Fruit fly (Drosophila melanogaster) Kc167 (cell line): Measurements from ENCODE around the gene CG14142.

ENCODE experiments used
- Sin3A ChIP-seq: fragments of >200 bp; optimal IDR thresholded peaks from 2 replicates; lab custom pipeline; 2018; ENCODE audit warnings: missing external identifiers
- h ChIP-seq: fragments of >200 bp; optimal IDR thresholded peaks from 3 replicates; lab custom pipeline; 2018; ENCODE audit warnings: missing external identifiers
- insv ChIP-seq: fragments of >200 bp; optimal IDR thresholded peaks from 3 replicates; lab custom pipeline; 2018; ENCODE audit warnings: missing external identifiers
- psq ChIP-seq: fragments of >200 bp; optimal IDR thresholded peaks from 2 replicates; lab custom pipeline; 2017; ENCODE audit warnings: missing external identifiers
- ttk ChIP-seq: sonication (Bioruptor generic); optimal IDR thresholded peaks from 2 replicates; lab custom pipeline; 2017; ENCODE audit warnings: missing external identifiers

DNA sequence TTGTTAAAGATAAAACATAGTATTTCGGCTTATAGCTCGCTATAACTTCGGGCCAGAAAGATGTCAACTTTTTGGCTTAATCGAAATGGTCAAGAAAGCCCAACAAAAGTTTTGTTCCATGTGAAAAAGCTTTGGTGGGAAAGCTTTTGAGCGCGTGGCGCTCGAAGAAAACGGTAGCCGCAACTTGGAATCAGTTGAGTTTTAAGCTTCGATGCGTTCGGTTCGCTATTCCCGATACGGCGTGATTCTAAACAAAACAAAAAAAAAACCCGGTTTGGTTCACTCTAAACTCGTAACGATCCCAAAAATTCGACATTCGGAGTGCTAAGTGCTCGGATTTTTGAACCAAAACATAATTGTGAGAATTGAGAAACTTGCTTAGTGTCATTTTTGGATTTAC is 37.5 kb upstream of the CG14142 start, which contains the start of gene IRSp53:
- TF ChIP-seq Sin3A (lab: Kevin White, UChicago) (no peak), insv (no peak), ttk (no peak), psq (lab: Kevin White, UChicago) (no peak), h (lab: Kevin White, UChicago) (no peak)
